Worm (Caenorhabditis elegans): ENCODE results near the gene T16A9.3.

T16A9.3 gene

ce11 chrV:14185438-14185837 is 19.9 kb upstream of the T16A9.3 start, which contains the start of the genes trm-1 and ints-2 (continued):
- no peak for TF ChIP-seq unc-62 (GFP tag; optimal IDR thresholded peaks at IDR 0.05)
- TF ChIP-seq fkh-10 (GFP tag; optimal IDR thresholded peaks at IDR 0.05), result no peak
- no peak for TF ChIP-seq nhr-76 (tag; optimal IDR thresholded peaks at IDR 0.05)
- TF ChIP-seq lin-14 (GFP tag; optimal IDR thresholded peaks at IDR 0.05), result peak; percentile 83
- TF ChIP-seq snpc-4 (tag; optimal IDR thresholded peaks at IDR 0.05), result peak; percentile 54
- no peak for TF ChIP-seq unc-30 (tag; optimal IDR thresholded peaks at IDR 0.05)
- TF ChIP-seq aly-2 (tag; optimal IDR thresholded peaks at IDR 0.05), result peak; percentile 21
- no peak for TF ChIP-seq C34B4.2 (tag; optimal IDR thresholded peaks at IDR 0.05)
- TF ChIP-seq C04F5.9 (tag; optimal IDR thresholded peaks at IDR 0.05), result peak; percentile 12
- TF ChIP-seq fos-1 (tag; optimal IDR thresholded peaks at IDR 0.05), result peak; percentile 25
- TF ChIP-seq nhr-237 (tag; optimal IDR thresholded peaks at IDR 0.05), result no peak
- peak; percentile 86 for TF ChIP-seq lin-15B (tag; optimal IDR thresholded peaks at IDR 0.05)
- TF ChIP-seq ztf-4 (tag; optimal IDR thresholded peaks at IDR 0.05), result no peak
- TF ChIP-seq vab-15 (tag; optimal IDR thresholded peaks at IDR 0.05), result peak; percentile 50
- peak; percentile 52 for TF ChIP-seq C16A3.4 (tag; optimal IDR thresholded peaks at IDR 0.05)
- no peak for TF ChIP-seq egl-13 (tag; optimal IDR thresholded peaks at IDR 0.05)
- no peak for TF ChIP-seq mab-9 (GFP tag; IDR thresholded peaks at IDR 0.05)
- TF ChIP-seq zip-4 (GFP tag; optimal IDR thresholded peaks at IDR 0.05), result peak; percentile 44
- TF ChIP-seq lin-39 (tag; optimal IDR thresholded peaks at IDR 0.05), result peak; percentile 33
- TF ChIP-seq ceh-88 (GFP tag; IDR thresholded peaks at IDR 0.05), result no peak
- peak; percentile 78 to 79 for TF ChIP-seq efl-1 (optimal IDR thresholded peaks at IDR 0.05)
- TF ChIP-seq efl-1 (GFP tag; optimal IDR thresholded peaks at IDR 0.05 in 1 of 2), result peak; percentile 73 to 97
- peak; percentile 51 for TF ChIP-seq irx-1 (tag; optimal IDR thresholded peaks at IDR 0.05)
- no peak for TF ChIP-seq hlh-4 (tag; optimal IDR thresholded peaks at IDR 0.05)
- TF ChIP-seq aha-1 (tag; optimal IDR thresholded peaks at IDR 0.05), result no peak
- TF ChIP-seq nhr-47 (tag; optimal IDR thresholded peaks at IDR 0.05), result peak; percentile 81
- no peak for TF ChIP-seq nhr-84 (tag; optimal IDR thresholded peaks at IDR 0.05)
- TF ChIP-seq ceh-82 (tag; optimal IDR thresholded peaks at IDR 0.05), result peak; percentile 61 to 69 (median 65)
- peak; percentile 83 for TF ChIP-seq mep-1 (tag; optimal IDR thresholded peaks at IDR 0.05)
- no peak for TF ChIP-seq jun-1 (tag; optimal IDR thresholded peaks at IDR 0.05)
- no peak for TF ChIP-seq ces-1 (GFP tag; optimal IDR thresholded peaks at IDR 0.05)
- peak; percentile 72 for TF ChIP-seq ceh-8 (GFP tag; optimal IDR thresholded peaks at IDR 0.05)

ce11 chrV:14187104-14187503 is 18.2 kb upstream of the T16A9.3 start:
- TF ChIP-seq ceh-8 (GFP tag; optimal IDR thresholded peaks at IDR 0.05), result no peak
- TF ChIP-seq pag-3 (tag; optimal IDR thresholded peaks at IDR 0.05; ENCODE audit: borderline replicate concordance, insufficient read depth), result no peak
- no peak for TF ChIP-seq nhr-47 (tag; optimal IDR thresholded peaks at IDR 0.05)
- no peak for TF ChIP-seq aha-1 (tag; optimal IDR thresholded peaks at IDR 0.05)
- TF ChIP-seq efl-1 (optimal IDR thresholded peaks at IDR 0.05), result no peak
- TF ChIP-seq efl-1 (GFP tag; optimal IDR thresholded peaks at IDR 0.05 in 1 of 2), result no peak
- TF ChIP-seq isw-1 (GFP tag; IDR thresholded peaks at IDR 0.05), result no peak
- TF ChIP-seq nhr-77 (tag; optimal IDR thresholded peaks at IDR 0.05), result no peak
- no peak for TF ChIP-seq ets-5 (GFP tag; IDR thresholded peaks at IDR 0.05)
- TF ChIP-seq nhr-76 (tag; optimal IDR thresholded peaks at IDR 0.05), result no peak

ce11 chrV:14192870-14193269 is 12.4 kb upstream of the T16A9.3 start:
- TF ChIP-seq pax-3 (tag; optimal IDR thresholded peaks at IDR 0.05) (no peak), efl-1 (optimal IDR thresholded peaks at IDR 0.05) (no peak), efl-1 (GFP tag; optimal IDR thresholded peaks at IDR 0.05 in 1 of 2) (peak in 1 of 2 experiments; percentile 20), sox-4 (tag; optimal IDR thresholded peaks at IDR 0.05) (no peak)

- TF ChIP-seq ama-1 (optimal IDR thresholded peaks at IDR 0.05) (no peak), dsc-1 (tag; optimal IDR thresholded peaks at IDR 0.05) (peak; percentile 20), ets-5 (GFP tag; IDR thresholded peaks at IDR 0.05) (no peak), lir-3 (tag; optimal IDR thresholded peaks at IDR 0.05; ENCODE audit: poor library complexity) (no peak), snu-23 (GFP tag; optimal IDR thresholded peaks at IDR 0.05) (peak; percentile 86), nhr-71 (tag; optimal IDR thresholded peaks at IDR 0.05) (peak; percentile 87), elt-3 (tag; optimal IDR thresholded peaks at IDR 0.05) (peak in 1 of 6 experiments; percentile 36), fkh-10 (GFP tag; optimal IDR thresholded peaks at IDR 0.05) (no peak), ceh-8 (GFP tag; optimal IDR thresholded peaks at IDR 0.05) (no peak), pag-3 (tag; optimal IDR thresholded peaks at IDR 0.05; ENCODE audit: borderline replicate concordance, insufficient read depth) (no peak), nhr-12 (tag; optimal IDR thresholded peaks at IDR 0.05) (no peak), nhr-85 (tag) (peak; percentile 78), pax-3 (tag; optimal IDR thresholded peaks at IDR 0.05) (no peak), aly-2 (tag; optimal IDR thresholded peaks at IDR 0.05) (peak; percentile 47), xbp-1 (tag; optimal IDR thresholded peaks at IDR 0.05) (peak; percentile 52), skn-1 (tag; optimal IDR thresholded peaks at IDR 0.05) (peak; percentile 3), vab-15 (tag; optimal IDR thresholded peaks at IDR 0.05) (no peak), blmp-1 (tag; optimal IDR thresholded peaks at IDR 0.05) (peak; percentile 99)
Observed at ce11 chrV:14193451-14193850, 11.9 kb upstream of the T16A9.3 start, which contains the start of gene atfs-1. Gene atfs-1, plus strand, starts transcription at chrV:14193663.

Data from whole organism, L1 larva.